Worm (Caenorhabditis elegans) whole organism, early embryonic: ENCODE measurements around the gene H38K22.9.

Experiments used
- B0310.2 ChIP-seq: sonication (generic microtip); optimal IDR thresholded peaks from 2 replicates; lab custom pipeline; 2016; ENCODE audit warnings: mild to moderate bottlenecking, missing genetic modification characterization, missing compliant biosample characterization
- F13C5.2 ChIP-seq: sonication (generic microtip); optimal IDR thresholded peaks from 2 replicates; lab custom pipeline; 2017; ENCODE audit warnings: mild to moderate bottlenecking, missing genetic modification characterization, inconsistent platforms, missing compliant biosample characterization
- aly-1 ChIP-seq: sonication (generic microtip); optimal IDR thresholded peaks from 2 replicates; lab custom pipeline; 2016; ENCODE audit warnings: missing genetic modification characterization, missing compliant biosample characterization
- ama-1 ChIP-seq: fragments of 150-350 bp; optimal IDR thresholded peaks from 2 replicates; lab custom pipeline; 2014
- ceh-13 ChIP-seq: fragments of 200-800 bp; sonication (Bioruptor generic); optimal IDR thresholded peaks from 2 replicates; lab custom pipeline; 2018; ENCODE audit warnings: mild to moderate bottlenecking, missing genetic modification characterization, missing compliant biosample characterization
- ceh-36 ChIP-seq: sonication (generic microtip); optimal IDR thresholded peaks from 2 replicates; lab custom pipeline; 2016; ENCODE audit warnings: missing genetic modification characterization, inconsistent platforms, missing compliant biosample characterization
- ets-7 ChIP-seq: sonication (generic microtip); optimal IDR thresholded peaks from 2 replicates; lab custom pipeline; 2016; ENCODE audit warnings: missing genotype, missing genetic modification characterization, missing compliant biosample characterization
- flt-1 ChIP-seq: fragments of 200-800 bp; sonication (Bioruptor generic); IDR thresholded peaks from 2 replicates; pipeline ENCODE4 v1.3.6; 2022; ENCODE audit warnings: missing genetic modification characterization, missing compliant biosample characterization
- hmbx-1 ChIP-seq: sonication (generic microtip); optimal IDR thresholded peaks from 2 replicates; lab custom pipeline; 2016; ENCODE audit warnings: mild to moderate bottlenecking, missing genetic modification characterization, missing compliant biosample characterization
- hmg-4 ChIP-seq: fragments of 200-800 bp; sonication (Bioruptor generic); optimal IDR thresholded peaks from 2 replicates; lab custom pipeline; 2018; ENCODE audit warnings: mild to moderate bottlenecking, missing genetic modification characterization, missing compliant biosample characterization
- hnd-1 ChIP-seq: sonication (generic microtip); optimal IDR thresholded peaks from 2 replicates; lab custom pipeline; 2016; ENCODE audit warnings: missing genetic modification characterization, missing compliant biosample characterization
- pes-1 ChIP-seq: fragments of 200-800 bp; sonication (Bioruptor generic); IDR thresholded peaks from 2 replicates; pipeline ENCODE4 v1.3.6; 2022; ENCODE audit warnings: missing genetic modification reagents, missing genetic modification characterization, missing compliant biosample characterization
- scrt-1 ChIP-seq: fragments of 200-800 bp; sonication (Bioruptor generic); IDR thresholded peaks from 2 replicates; pipeline ENCODE4 v1.3.6; 2022; ENCODE audit warnings: missing genetic modification characterization, missing compliant biosample characterization
- sea-1 ChIP-seq: fragments of 200-800 bp; sonication (Bioruptor generic); conservative IDR thresholded peaks from 2 replicates; pipeline ENCODE4 v1.3.6; 2022; ENCODE audit warnings: missing genetic modification characterization, missing compliant biosample characterization
- tbx-11 ChIP-seq: fragments of 200-800 bp; sonication (Bioruptor generic); IDR thresholded peaks from 2 replicates; pipeline ENCODE4 v1.3.6; 2022; ENCODE audit warnings: missing genetic modification characterization, missing compliant biosample characterization
- tbx-37 ChIP-seq: fragments of 200-800 bp; sonication (Bioruptor generic); conservative IDR thresholded peaks from 2 replicates; pipeline ENCODE4 v1.3.6; 2022; ENCODE audit warnings: missing genetic modification reagents, missing genetic modification characterization, missing compliant biosample characterization
- tra-4 ChIP-seq: sonication (generic microtip); optimal IDR thresholded peaks from 2 replicates; lab custom pipeline; 2017; ENCODE audit warnings: missing genetic modification characterization, missing compliant biosample characterization

H38K22.9 gene

DNA sequence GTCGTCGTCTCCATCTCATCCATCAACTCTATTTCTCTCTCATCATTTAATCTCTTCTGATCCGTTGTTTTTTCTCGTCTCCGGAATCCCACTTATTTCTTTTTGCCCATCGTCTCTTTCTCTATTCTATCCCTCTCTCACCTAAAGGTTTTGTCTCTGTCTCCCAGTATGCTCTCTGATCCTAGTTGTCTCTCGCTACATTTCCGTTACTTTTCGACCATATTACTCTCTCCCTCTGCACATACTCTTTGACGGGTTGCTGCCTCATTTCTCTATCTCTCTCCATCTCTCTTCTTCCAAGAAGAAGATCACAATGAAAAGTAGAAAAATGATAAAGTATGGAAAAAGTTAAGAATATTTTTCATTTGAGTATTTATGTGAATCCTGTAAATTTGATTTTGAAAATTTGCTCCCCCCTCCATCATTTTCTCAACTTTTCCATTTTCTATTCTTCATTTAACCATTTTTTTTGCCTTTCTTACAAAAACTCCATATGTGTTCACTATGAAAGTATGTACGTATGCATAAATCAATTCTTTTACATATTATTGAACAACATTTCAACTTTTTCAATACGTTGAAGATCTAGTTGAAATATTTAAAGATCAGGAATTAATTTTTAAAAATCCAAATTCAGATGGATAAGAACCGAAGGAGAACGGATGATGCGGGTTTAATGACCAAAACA is 6.8 kb upstream of the H38K22.9 start, which contains the start of gene tag-131:
tag-131 (plus strand) TSS at position 638 of the 688 bp plus-strand sequence.
- TF ChIP-seq hmbx-1 (no peak), flt-1 (no peak), hmg-4 (GFP tag; lab: Kevin White, UChicago) (no peak), F13C5.2 (tag; lab: Kevin White, UChicago) (no peak)

DNA sequence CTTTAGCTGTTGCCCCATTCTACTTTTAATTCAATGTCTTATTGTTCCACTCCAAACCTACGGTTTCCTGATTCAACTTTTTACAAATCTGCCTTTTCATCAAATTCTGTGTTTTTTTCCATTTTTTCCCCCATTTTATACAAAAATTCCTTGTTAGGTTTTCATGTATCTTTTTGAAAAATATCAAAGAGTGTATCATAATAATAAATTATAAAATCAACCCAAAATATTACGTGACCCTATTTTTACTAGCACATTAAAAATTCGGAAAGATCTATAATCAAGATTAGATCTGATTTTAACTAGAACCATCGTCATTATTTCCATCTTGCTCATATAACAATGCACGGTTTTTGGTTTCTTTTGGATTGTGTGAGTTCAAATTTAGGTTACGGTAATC is 3.8 kb upstream of the H38K22.9 start, which contains the start of gene H38K22.6:
H38K22.6 (plus strand) TSS at position 301 of the 400 bp plus-strand sequence.
- no peak for TF ChIP-seq tbx-11
- no peak for TF ChIP-seq hmbx-1
- TF ChIP-seq flt-1 = no peak
- TF ChIP-seq hmg-4 (GFP tag; lab: Kevin White, UChicago) = no peak
- no peak for TF ChIP-seq sea-1 (GFP tag; lab: Robert Waterston, UW)
- no peak for TF ChIP-seq ets-7 (tag; lab: Kevin White, UChicago)
- TF ChIP-seq F13C5.2 (tag; lab: Kevin White, UChicago) = no peak
- TF ChIP-seq pes-1 = no peak
- TF ChIP-seq B0310.2 (tag; lab: Kevin White, UChicago) = no peak
- no peak for TF ChIP-seq scrt-1
- no peak for TF ChIP-seq ceh-13
- no peak for TF ChIP-seq ama-1 (lab: Kevin White, UChicago)
- no peak for TF ChIP-seq hnd-1 (tag; lab: Kevin White, UChicago)
- no peak for TF ChIP-seq tra-4 (tag; lab: Kevin White, UChicago)
- no peak for TF ChIP-seq aly-1
- no peak for TF ChIP-seq tbx-37
- TF ChIP-seq ceh-36 (tag; lab: Kevin White, UChicago) = no peak

DNA sequence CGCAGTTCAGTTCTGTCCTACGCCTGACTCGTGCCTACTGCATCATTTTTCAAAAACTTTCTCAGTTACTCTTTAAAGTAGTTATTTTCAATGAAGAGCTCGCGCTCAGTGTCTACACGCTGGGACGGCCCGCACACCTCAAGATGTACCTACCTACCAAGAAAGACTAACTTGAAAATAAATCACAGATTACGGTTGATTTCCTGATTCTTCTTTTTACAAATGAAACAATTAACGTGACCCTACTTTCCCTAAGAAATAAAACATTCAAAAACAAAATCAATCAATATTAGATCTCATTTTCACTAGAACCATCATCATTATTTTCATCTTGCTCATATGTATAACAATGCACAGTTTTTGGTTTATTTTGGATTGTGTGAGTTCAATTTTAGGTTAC is 2.6 kb upstream of the H38K22.9 start, which contains the start of gene H38K22.7:
H38K22.7 (plus strand) TSS at position 301 of the 400 bp plus-strand sequence.
- TF ChIP-seq scrt-1 (no peak), B0310.2 (tag; lab: Kevin White, UChicago) (no peak)

DNA sequence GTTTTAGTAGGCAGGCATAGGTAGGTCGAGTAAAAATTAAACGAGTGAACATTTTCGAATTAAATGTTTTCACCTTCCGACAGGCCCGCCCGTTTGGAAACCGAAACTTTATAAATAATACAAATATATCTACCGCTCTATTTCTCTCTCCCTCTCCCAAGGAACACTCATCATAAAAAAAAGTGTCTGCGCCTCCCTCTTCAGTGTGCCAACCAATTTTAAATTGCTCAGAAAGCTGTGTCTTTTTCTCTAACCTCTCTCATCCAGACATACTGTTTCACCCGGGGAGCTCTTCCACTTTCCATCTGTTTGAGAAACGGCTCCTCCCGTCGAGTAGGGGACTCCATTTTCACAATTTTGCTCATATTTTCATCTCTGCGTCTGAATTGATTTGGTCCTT is 839 bp upstream of the H38K22.9 start:
- no peak for TF ChIP-seq ets-7 (tag; lab: Kevin White, UChicago)
- TF ChIP-seq pes-1 = no peak
- no peak for TF ChIP-seq flt-1
- no peak for TF ChIP-seq sea-1 (GFP tag; lab: Robert Waterston, UW)
- no peak for TF ChIP-seq ama-1 (lab: Kevin White, UChicago)
- TF ChIP-seq aly-1 = no peak
- no peak for TF ChIP-seq tbx-37
- TF ChIP-seq ceh-36 (tag; lab: Kevin White, UChicago) = no peak
- no peak for TF ChIP-seq tra-4 (tag; lab: Kevin White, UChicago)
- TF ChIP-seq tbx-11 = no peak

DNA sequence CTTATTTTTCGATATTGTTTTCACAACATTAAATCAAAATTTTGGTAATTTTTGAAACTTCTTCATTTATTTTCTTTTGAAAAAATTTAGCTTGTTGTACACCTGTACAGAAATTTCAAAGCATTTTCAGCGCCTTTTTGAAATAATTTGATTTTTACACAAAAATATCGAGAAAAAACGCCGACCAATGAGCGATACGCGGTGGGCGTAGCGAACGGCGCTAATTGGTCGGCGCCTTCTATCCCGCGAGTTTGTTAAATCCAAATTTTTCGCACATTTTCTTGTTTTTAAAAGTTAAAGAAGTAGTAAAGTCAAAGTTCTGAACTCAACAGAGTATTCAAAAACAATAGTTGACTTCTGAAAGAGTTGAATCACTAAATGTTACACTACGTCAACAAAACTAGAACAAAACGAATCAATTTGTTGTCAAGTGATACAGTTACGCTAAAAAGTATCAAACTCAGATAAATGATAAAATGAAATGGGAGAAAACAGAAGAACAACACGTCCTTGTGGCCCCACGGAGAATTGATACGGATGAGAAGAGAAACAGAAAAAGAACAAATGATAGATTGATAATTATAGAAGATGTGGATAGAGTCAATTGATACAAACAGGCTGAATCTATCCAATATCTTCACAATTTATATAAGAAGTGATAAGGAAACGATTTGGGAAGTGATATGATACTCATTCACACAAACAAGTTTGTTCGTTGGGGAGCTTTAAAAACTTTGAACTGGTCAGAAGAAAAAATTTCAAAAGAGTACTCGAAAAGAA is 4.4 kb downstream of the H38K22.9 start:
- no peak for TF ChIP-seq scrt-1
- no peak for TF ChIP-seq ets-7 (tag; lab: Kevin White, UChicago)
- TF ChIP-seq flt-1 = no peak
- TF ChIP-seq pes-1 = no peak
- no peak for TF ChIP-seq hnd-1 (tag; lab: Kevin White, UChicago)
- no peak for TF ChIP-seq tbx-11
- TF ChIP-seq tbx-37 = no peak
- TF ChIP-seq hmg-4 (GFP tag; lab: Kevin White, UChicago) = no peak
- no peak for TF ChIP-seq ceh-36 (tag; lab: Kevin White, UChicago)
- no peak for TF ChIP-seq B0310.2 (tag; lab: Kevin White, UChicago)
- TF ChIP-seq ceh-13 = no peak
- no peak for TF ChIP-seq F13C5.2 (tag; lab: Kevin White, UChicago)
- TF ChIP-seq hmbx-1 = no peak
- TF ChIP-seq ama-1 (lab: Kevin White, UChicago) = no peak
- TF ChIP-seq aly-1 = no peak
- TF ChIP-seq sea-1 (GFP tag; lab: Robert Waterston, UW) = no peak

DNA sequence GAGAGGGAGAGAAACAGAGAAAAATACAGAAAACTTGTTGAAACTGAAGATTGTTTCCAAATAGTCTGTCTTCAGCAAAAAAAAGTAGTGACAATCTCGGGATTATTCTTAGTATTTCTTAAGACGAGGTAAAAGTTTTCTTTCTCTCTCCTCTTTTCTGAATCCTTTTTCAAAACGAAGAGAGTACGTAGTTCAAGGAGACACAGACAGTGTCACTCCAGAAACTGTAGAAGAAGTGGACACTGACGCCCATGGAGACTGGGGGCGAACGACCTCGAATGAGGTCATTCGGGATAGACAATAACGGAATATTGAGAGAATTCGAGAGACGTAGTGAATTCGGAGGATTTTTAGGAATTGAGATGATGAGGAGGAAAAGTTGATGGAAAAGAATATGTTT is 7.0 kb downstream of the H38K22.9 start, which contains the start of gene gly-6:
gly-6 (minus strand) TSS at position 245 of the 400 bp plus-strand sequence.
- TF ChIP-seq tbx-11 = no peak

DNA sequence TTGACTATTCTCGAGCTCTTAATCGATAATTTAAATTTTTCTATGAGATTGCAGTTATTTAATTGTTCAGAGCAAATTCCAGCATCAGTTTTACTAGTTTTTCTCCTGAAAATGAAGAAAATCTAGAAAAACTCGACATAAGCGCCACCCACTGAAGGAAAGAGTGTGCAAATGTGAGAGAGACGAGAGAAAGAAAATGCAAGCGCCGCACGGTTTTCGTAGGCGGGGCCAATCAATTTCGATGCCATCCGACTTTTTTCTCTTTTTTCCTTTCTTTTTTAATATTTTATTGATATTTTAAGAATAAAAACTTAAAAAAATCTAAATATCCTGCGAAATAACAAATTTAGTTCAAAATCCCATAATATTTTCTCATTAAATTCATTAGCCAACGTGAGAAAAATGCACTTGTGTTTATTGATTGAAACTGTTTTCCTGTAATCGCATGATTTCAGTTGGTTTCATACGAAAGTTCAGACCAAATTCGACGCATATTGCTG is 8.6 kb downstream of the H38K22.9 start, which contains the start of gene cdk-12:
cdk-12 (plus strand) TSS at position 450 of the 500 bp plus-strand sequence.
- TF ChIP-seq scrt-1 (no peak), F13C5.2 (tag; lab: Kevin White, UChicago) (peak; percentile 11)

DNA sequence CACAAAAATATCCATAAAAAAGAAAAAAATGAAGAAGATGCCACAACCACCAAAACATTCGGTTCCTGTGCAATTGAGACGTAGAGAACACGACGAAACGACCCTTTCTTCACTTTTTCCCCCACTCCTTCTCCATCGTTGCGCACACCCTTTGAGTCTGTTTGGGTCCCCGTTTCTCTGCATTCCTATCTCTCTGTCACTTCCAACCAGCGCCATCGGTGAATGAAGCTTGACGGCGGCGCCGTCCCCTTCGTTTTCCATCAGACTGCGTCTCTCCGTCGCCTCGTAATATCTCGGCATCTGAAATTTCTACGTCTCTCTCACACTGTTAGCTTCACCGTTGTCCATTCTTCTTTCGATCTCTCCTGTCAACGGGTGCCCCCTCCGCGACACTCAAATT is 11.7 kb downstream of the H38K22.9 start:
- TF ChIP-seq tbx-11 (0 out of 2 replicates have a peak, but pooled peaks have one; percentile 13), scrt-1 (no peak), aly-1 (no peak), pes-1 (0 out of 2 replicates have a peak, but pooled peaks have one; percentile 28)
